Worm (Caenorhabditis elegans) whole organism, L3 larva: ENCODE results near the gene K02D10.3.
A peak's percentile ranks its signal among the peaks of the same experiment; 100 is the strongest.

Experiments
- R02D3.7 ChIP-seq: fragments of 150-350 bp; optimal IDR thresholded peaks from 2 replicates; lab custom pipeline; 2014; ENCODE audit warnings: missing biosample characterization, missing genetic modification characterization
- aly-2 ChIP-seq: fragments of 150-350 bp; optimal IDR thresholded peaks from 2 replicates; lab custom pipeline; 2014; ENCODE audit warnings: missing biosample characterization, missing genetic modification characterization
- ama-1 ChIP-seq: fragments of 150-350 bp; optimal IDR thresholded peaks from 2 replicates; lab custom pipeline; 2018
- ceh-16 ChIP-seq: sonication (generic microtip); optimal IDR thresholded peaks from 2 replicates; lab custom pipeline; 2017; ENCODE audit warnings: missing biosample characterization, missing genetic modification characterization
- ceh-28 ChIP-seq: fragments of 150-350 bp; optimal IDR thresholded peaks from 2 replicates; lab custom pipeline; 2014; ENCODE audit warnings: missing biosample characterization, missing genetic modification reagents, missing genetic modification characterization
- ceh-82 ChIP-seq: fragments of 150-350 bp; optimal IDR thresholded peaks from 2 replicates; lab custom pipeline; 2014; ENCODE audit warnings: missing biosample characterization, missing genetic modification characterization
- ceh-9 ChIP-seq: sonication (generic microtip); optimal IDR thresholded peaks from 2 replicates; lab custom pipeline; 2018; ENCODE audit warnings: missing biosample characterization, missing genetic modification characterization
- daf-12 ChIP-seq: fragments of 150-350 bp; optimal IDR thresholded peaks from 2 replicates; lab custom pipeline; 2014; ENCODE audit warnings: missing biosample characterization, missing genetic modification reagents, missing genetic modification characterization
- egl-5 ChIP-seq: fragments of 150-350 bp; optimal IDR thresholded peaks from 2 replicates; lab custom pipeline; 2017; ENCODE audit warnings: missing biosample characterization, missing genetic modification reagents, missing genetic modification characterization, inconsistent platforms
- elt-1 ChIP-seq: fragments of 150-350 bp; optimal IDR thresholded peaks from 2 replicates; lab custom pipeline; 2014; ENCODE audit warnings: missing biosample characterization, missing genetic modification characterization
- elt-2 ChIP-seq: sonication (generic microtip); optimal IDR thresholded peaks from 2 replicates; lab custom pipeline; 2016; ENCODE audit warnings: missing genetic modification reagents, mild to moderate bottlenecking, missing genetic modification characterization, missing compliant biosample characterization
- elt-3 ChIP-seq, 3 experiments: fragments of 150-350 bp in 1 of 3; sonication (generic microtip) in 2 of 3; optimal IDR thresholded peaks; 2 replicates in 2 of 3; 4 replicates in 1 of 3; lab custom pipeline; 2014 to 2017; ENCODE audit warnings: missing biosample characterization in 3 of 3, missing genetic modification characterization in 3 of 3
- fkh-10 ChIP-seq: sonication (generic microtip); optimal IDR thresholded peaks from 2 replicates; lab custom pipeline; 2017; ENCODE audit warnings: missing biosample characterization, missing genetic modification reagents, missing genetic modification characterization
- fkh-2 ChIP-seq: fragments of 150-350 bp; optimal IDR thresholded peaks from 2 replicates; lab custom pipeline; 2014; ENCODE audit warnings: missing biosample characterization, missing genetic modification reagents, missing genetic modification characterization
- fos-1 ChIP-seq: fragments of 150-350 bp; optimal IDR thresholded peaks from 2 replicates; lab custom pipeline; 2014; ENCODE audit warnings: missing biosample characterization, missing genetic modification characterization
- hmg-11 ChIP-seq: sonication (generic microtip); optimal IDR thresholded peaks from 2 replicates; lab custom pipeline; 2016; ENCODE audit warnings: missing genetic modification characterization, missing compliant biosample characterization
- jun-1 ChIP-seq: fragments of 150-350 bp; optimal IDR thresholded peaks from 2 replicates; lab custom pipeline; 2014; ENCODE audit warnings: missing biosample characterization, missing genetic modification reagents, missing genetic modification characterization
- lin-15B ChIP-seq: fragments of 150-350 bp; optimal IDR thresholded peaks from 2 replicates; lab custom pipeline; 2014; ENCODE audit warnings: missing biosample characterization, missing genetic modification characterization
- lin-39 ChIP-seq: fragments of 150-350 bp; optimal IDR thresholded peaks from 2 replicates; lab custom pipeline; 2018; ENCODE audit warnings: missing biosample characterization, missing genetic modification reagents, missing genetic modification characterization
- lsy-12 ChIP-seq: sonication (generic microtip); optimal IDR thresholded peaks from 2 replicates; lab custom pipeline; 2016; ENCODE audit warnings: mild to moderate bottlenecking, missing genetic modification characterization, missing compliant biosample characterization
- mml-1 ChIP-seq: fragments of 150-350 bp; sonication (generic microtip); optimal IDR thresholded peaks from 3 replicates; lab custom pipeline; 2014; ENCODE audit warnings: missing biosample characterization, missing genetic modification characterization
- nfya-1 ChIP-seq: sonication (generic microtip); optimal IDR thresholded peaks from 2 replicates; lab custom pipeline; 2017; ENCODE audit warnings: missing genetic modification characterization, mild to moderate bottlenecking, missing compliant biosample characterization, antibody characterized with exemption, moderate library complexity; ENCODE audit not compliant: insufficient read depth
- nhr-11 ChIP-seq: fragments of 150-350 bp; optimal IDR thresholded peaks from 2 replicates; lab custom pipeline; 2014; ENCODE audit warnings: missing biosample characterization, missing genetic modification characterization
- nhr-12 ChIP-seq: fragments of 150-350 bp; optimal IDR thresholded peaks from 2 replicates; lab custom pipeline; 2014; ENCODE audit warnings: missing biosample characterization, missing genetic modification characterization
- nhr-25 ChIP-seq: sonication (generic microtip); optimal IDR thresholded peaks from 2 replicates; lab custom pipeline; 2017; ENCODE audit warnings: missing biosample characterization, missing genetic modification characterization
- nhr-67 ChIP-seq: fragments of 150-350 bp; optimal IDR thresholded peaks from 2 replicates; lab custom pipeline; 2014; ENCODE audit warnings: missing biosample characterization, missing genetic modification characterization
- nhr-77 ChIP-seq: fragments of 150-350 bp; optimal IDR thresholded peaks from 2 replicates; lab custom pipeline; 2014; ENCODE audit warnings: missing biosample characterization, missing genetic modification characterization
- pha-4 ChIP-seq: fragments of 150-350 bp; optimal IDR thresholded peaks from 2 replicates; lab custom pipeline; 2014; ENCODE audit warnings: missing biosample characterization, missing genetic modification reagents, missing genetic modification characterization
- pqm-1 ChIP-seq: fragments of 150-350 bp; optimal IDR thresholded peaks from 2 replicates; lab custom pipeline; 2017; ENCODE audit warnings: missing biosample characterization, missing genetic modification characterization, inconsistent platforms
- skn-1 ChIP-seq: fragments of 150-350 bp; optimal IDR thresholded peaks from 2 replicates; lab custom pipeline; 2014; ENCODE audit warnings: missing biosample characterization, missing genetic modification characterization
- tbx-2 ChIP-seq: sonication (generic microtip); optimal IDR thresholded peaks from 2 replicates; lab custom pipeline; 2016; ENCODE audit warnings: mild to moderate bottlenecking, missing genetic modification characterization, missing compliant biosample characterization
- unc-39 ChIP-seq: sonication (generic microtip); optimal IDR thresholded peaks from 4 replicates; lab custom pipeline; 2017; ENCODE audit warnings: missing biosample characterization, missing genetic modification characterization
- unc-62 ChIP-seq: fragments of 150-350 bp; sonication (generic microtip); optimal IDR thresholded peaks from 4 replicates; lab custom pipeline; 2014; ENCODE audit warnings: missing biosample characterization, missing genetic modification reagents, missing genetic modification characterization
- zag-1 ChIP-seq: fragments of 150-350 bp; optimal IDR thresholded peaks from 2 replicates; lab custom pipeline; 2014; ENCODE audit warnings: missing biosample characterization, missing genetic modification characterization
- ztf-11 ChIP-seq: fragments of 150-350 bp; optimal IDR thresholded peaks from 2 replicates; lab custom pipeline; 2014; ENCODE audit warnings: missing biosample characterization, missing genetic modification characterization
- ztf-4 ChIP-seq: fragments of 150-350 bp; optimal IDR thresholded peaks from 2 replicates; lab custom pipeline; 2014; ENCODE audit warnings: missing biosample characterization, missing genetic modification characterization

K02D10.3 gene

DNA sequence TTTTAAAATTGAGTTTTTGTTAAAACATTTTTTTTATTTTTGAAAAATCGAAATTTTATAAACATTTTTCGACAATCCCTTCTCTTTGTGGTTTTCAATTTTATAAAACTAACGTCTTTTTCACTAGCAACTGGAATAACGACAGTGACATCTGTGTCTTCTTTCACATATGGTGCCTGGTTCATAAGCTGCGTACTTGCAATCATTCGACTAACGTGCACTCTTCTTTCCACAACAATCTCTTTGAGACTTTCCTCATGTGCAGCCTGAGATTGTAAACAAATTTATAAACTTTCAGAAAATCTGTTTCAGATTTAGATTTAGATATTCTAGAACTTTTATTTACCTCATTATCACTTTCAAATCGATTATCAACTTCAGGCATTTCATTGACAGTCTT is 6.7 kb downstream of the K02D10.3 start:
- TF ChIP-seq ceh-28 (tag; lab: Kevin White, UChicago) (no peak), nhr-67 (tag; lab: Kevin White, UChicago) (no peak), ceh-82 (tag; lab: Kevin White, UChicago) (no peak), ceh-16 (tag; lab: Kevin White, UChicago) (no peak), lin-15B (no peak)

- TF ChIP-seq aly-2 (tag; lab: Kevin White, UChicago) = no peak
- no peak for TF ChIP-seq zag-1 (tag; lab: Kevin White, UChicago)
- no peak for TF ChIP-seq egl-5 (tag; lab: Kevin White, UChicago)
- TF ChIP-seq nhr-67 (tag; lab: Kevin White, UChicago) = no peak
- TF ChIP-seq fos-1 (tag; lab: Kevin White, UChicago) = no peak
- TF ChIP-seq ama-1 (lab: Kevin White, UChicago) = no peak
- no peak for TF ChIP-seq nhr-11
- TF ChIP-seq nfya-1 (tag; lab: Kevin White, UChicago) = no peak
- TF ChIP-seq lsy-12 (tag; lab: Kevin White, UChicago) = no peak
These were observed 8.6 kb downstream of the K02D10.3 start for ce11 chrIII:8763111-8763510.

DNA sequence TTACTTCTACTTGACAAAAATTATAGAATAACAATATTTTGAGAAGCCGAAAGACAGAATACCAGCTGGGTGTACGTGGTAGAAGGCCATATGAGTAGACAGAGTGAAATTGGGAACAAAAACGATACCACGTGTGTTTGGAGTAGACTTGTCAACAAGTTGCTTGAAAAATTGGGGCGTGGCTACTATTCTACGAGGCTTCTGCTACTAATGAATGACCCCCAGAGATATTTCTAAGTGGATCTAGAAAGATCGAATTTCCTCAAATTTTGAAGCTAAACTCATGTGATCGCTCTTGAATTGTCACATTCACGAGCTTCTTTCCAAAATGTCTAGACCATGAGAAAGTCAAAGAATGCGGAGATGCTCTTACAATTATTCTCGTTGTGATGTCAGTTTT is 9.7 kb downstream of the K02D10.3 start:
- TF ChIP-seq mml-1 (tag; lab: Kevin White, UChicago) (no peak), jun-1 (tag; lab: Kevin White, UChicago) (no peak), skn-1 (no peak), ceh-9 (tag; lab: Kevin White, UChicago) (no peak)
- TF ChIP-seq, all 47 proteins: peak for 0

- no peak for TF ChIP-seq nhr-25 (tag; lab: Kevin White, UChicago)
- peak; percentile 16 for TF ChIP-seq pha-4 (tag; lab: Kevin White, UChicago)
These were observed 10.6 kb downstream of the K02D10.3 start, which contains the start of gene aak-1 for ce11 chrIII:8761040-8761654. Gene aak-1 (minus strand): TSS chrIII:8761090.

DNA sequence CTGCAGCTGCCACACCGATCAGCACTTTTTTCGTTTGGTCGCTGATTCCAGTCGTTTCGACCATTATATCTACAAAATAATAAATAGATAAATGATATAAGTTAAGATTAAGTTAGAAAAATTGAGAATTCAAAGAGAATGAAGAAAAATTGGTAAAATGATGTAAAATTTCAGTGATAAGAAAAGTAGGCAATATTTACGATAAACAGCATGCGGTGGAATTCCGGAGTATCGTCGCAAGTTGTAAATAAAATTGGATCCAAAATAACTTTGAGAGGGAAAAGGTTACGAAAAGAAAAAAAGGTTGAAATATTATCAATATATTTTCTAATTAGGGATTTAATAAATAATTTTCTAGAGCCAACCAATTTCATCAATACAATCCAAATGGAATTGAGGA is 17.1 kb downstream of the K02D10.3 start, which contains the start of gene tomm-70:
tomm-70 (minus strand) TSS at position 69 of the 400 bp plus-strand sequence.
- TF ChIP-seq R02D3.7 (tag; lab: Kevin White, UChicago) (peak; percentile 63), pqm-1 (tag; lab: Kevin White, UChicago) (no peak), nfya-1 (tag; lab: Kevin White, UChicago) (peak; percentile 18), hmg-11 (tag; lab: Kevin White, UChicago) (peak; percentile 7), pha-4 (tag; lab: Kevin White, UChicago) (peak; percentile 79), ztf-11 (tag; lab: Kevin White, UChicago) (no peak), elt-2 (tag; lab: Kevin White, UChicago) (peak; percentile 26)
- TF ChIP-seq, all 47 proteins: peak for 5

DNA sequence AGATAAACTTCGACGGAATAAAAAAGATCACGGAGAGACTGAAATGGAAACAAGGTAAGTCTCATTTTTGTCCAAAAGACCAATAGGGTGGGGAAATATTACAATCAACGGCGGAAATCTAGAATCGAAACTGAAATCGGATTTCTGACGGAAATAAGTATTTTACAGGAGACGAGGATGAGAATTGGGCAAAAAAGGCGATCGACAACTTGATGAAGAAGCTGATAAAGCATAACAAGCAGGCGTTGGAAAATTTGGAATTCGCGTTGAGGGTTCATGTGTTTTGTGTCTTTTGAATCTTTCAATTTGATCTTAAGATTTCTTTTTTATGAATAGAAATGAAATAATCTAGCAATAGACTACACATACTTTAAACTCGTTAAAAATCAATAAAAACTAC is 21.1 kb downstream of the K02D10.3 start, which contains the start of gene ugtp-1:
ugtp-1 (minus strand) TSS at position 101 of the 400 bp plus-strand sequence.
- TF ChIP-seq ztf-4 = no peak
- TF ChIP-seq tbx-2 (tag; lab: Kevin White, UChicago) = no peak
- no peak for TF ChIP-seq hmg-11 (tag; lab: Kevin White, UChicago)
- TF ChIP-seq nhr-11 = no peak
- no peak for TF ChIP-seq daf-12 (tag; lab: Kevin White, UChicago)
- TF ChIP-seq zag-1 (tag; lab: Kevin White, UChicago) = no peak
- TF ChIP-seq elt-1 (tag; lab: Kevin White, UChicago) = peak; percentile 6

- TF ChIP-seq nhr-25 (tag; lab: Kevin White, UChicago) (peak; percentile 89), elt-1 (tag; lab: Kevin White, UChicago) (no peak), fos-1 (tag; lab: Kevin White, UChicago) (no peak), pqm-1 (tag; lab: Kevin White, UChicago) (peak; percentile 94), ztf-11 (tag; lab: Kevin White, UChicago) (no peak), unc-39 (tag; lab: Kevin White, UChicago) (no peak), nfya-1 (tag; lab: Kevin White, UChicago) (peak; percentile 22), hmg-11 (tag; lab: Kevin White, UChicago) (peak; percentile 48), egl-5 (tag; lab: Kevin White, UChicago) (no peak), R02D3.7 (tag; lab: Kevin White, UChicago) (no peak), nhr-77 (tag; lab: Kevin White, UChicago) (no peak), fkh-10 (GFP tag; lab: Kevin White, UChicago) (no peak), nhr-67 (tag; lab: Kevin White, UChicago) (no peak), lin-39 (no peak), unc-62 (GFP tag; lab: Kevin White, UChicago) (no peak), ztf-4 (no peak), lin-15B (peak; percentile 18), skn-1 (no peak), ceh-82 (tag; lab: Kevin White, UChicago) (no peak), jun-1 (tag; lab: Kevin White, UChicago) (peak; percentile 57), nhr-11 (no peak), ceh-16 (tag; lab: Kevin White, UChicago) (no peak), ceh-28 (tag; lab: Kevin White, UChicago) (peak; percentile 35), fkh-2 (no peak), pha-4 (tag; lab: Kevin White, UChicago) (peak; percentile 89), ceh-9 (tag; lab: Kevin White, UChicago) (no peak), elt-3 (tag; optimal IDR thresholded peaks at IDR 0.05; lab: Kevin White, UChicago) (no peak), nhr-12 (tag; lab: Kevin White, UChicago) (no peak), elt-2 (tag; lab: Kevin White, UChicago) (peak; percentile 95)
These were observed 22.3 kb downstream of the K02D10.3 start, which contains the start of gene sma-2 for ce11 chrIII:8749487-8749886. Gene sma-2 (plus strand): TSS chrIII:8749680.
